Worm (Caenorhabditis elegans): ENCODE results near the gene col-172.

DNA sequence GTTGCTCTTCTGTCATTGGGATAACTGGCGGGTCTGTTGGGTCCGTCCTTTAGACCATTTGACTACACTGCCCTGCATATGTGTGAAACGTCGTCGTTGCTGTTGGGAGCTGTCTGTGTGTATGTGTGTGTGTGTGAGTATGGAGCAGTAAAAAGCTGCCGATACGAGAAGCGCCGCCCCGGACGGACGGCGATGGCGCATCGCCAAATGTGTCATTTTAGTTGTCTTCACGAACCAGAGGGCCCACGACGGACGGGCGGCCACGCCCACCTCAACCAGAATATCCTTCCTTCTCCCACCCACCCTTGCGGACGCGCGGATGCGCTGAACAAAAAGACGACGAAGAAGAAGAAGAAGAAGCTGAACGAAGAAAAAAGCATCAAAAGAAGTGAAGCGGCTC, 29.6 kb downstream of the col-172 start, which contains the start of gene acr-2:
- TF ChIP-seq unc-42 (tag; optimal IDR thresholded peaks at IDR 0.05) = no peak
- TF ChIP-seq ceh-2 (tag; optimal IDR thresholded peaks at IDR 0.05) = no peak
- TF ChIP-seq unc-55 (GFP tag; optimal IDR thresholded peaks at IDR 0.05) = no peak
- TF ChIP-seq nhr-11 (tag; optimal IDR thresholded peaks at IDR 0.05) = no peak
- no peak for TF ChIP-seq pha-2 (tag; optimal IDR thresholded peaks at IDR 0.05)
- no peak for TF ChIP-seq dve-1 (tag; optimal IDR thresholded peaks at IDR 0.05)
- no peak for TF ChIP-seq tbx-2 (tag; optimal IDR thresholded peaks at IDR 0.05)
- TF ChIP-seq ttx-3 (tag; optimal IDR thresholded peaks at IDR 0.05) = no peak

Measured in whole organism, late embryonic.